Worm (Caenorhabditis elegans) whole organism, L2 larva: ENCODE results near the gene F38H12.5.

ENCODE experiments used
- C34F6.9 ChIP-seq: fragments of 150-350 bp; optimal IDR thresholded peaks from 2 replicates; lab custom pipeline; 2014; ENCODE audit warnings: missing biosample characterization, missing genetic modification characterization
- R02D3.7 ChIP-seq: fragments of 150-350 bp; optimal IDR thresholded peaks from 2 replicates; lab custom pipeline; 2014; ENCODE audit warnings: missing biosample characterization, missing genetic modification characterization
- Y55F3AM.14 ChIP-seq: fragments of 200-800 bp; sonication (Bioruptor generic); optimal IDR thresholded peaks from 2 replicates; lab custom pipeline; 2018; ENCODE audit warnings: mild to moderate bottlenecking, missing genetic modification characterization, missing compliant biosample characterization
- ZK546.5 ChIP-seq: sonication (generic microtip); optimal IDR thresholded peaks from 2 replicates; lab custom pipeline; 2017; ENCODE audit warnings: missing biosample characterization, missing genetic modification characterization
- aly-2 ChIP-seq: fragments of 150-350 bp; optimal IDR thresholded peaks from 2 replicates; lab custom pipeline; 2014; ENCODE audit warnings: missing biosample characterization, missing genetic modification characterization
- ama-1 ChIP-seq: fragments of 150-350 bp; optimal IDR thresholded peaks from 2 replicates; lab custom pipeline; 2018; ENCODE audit warnings: inconsistent platforms
- ceh-16 ChIP-seq: fragments of 150-350 bp; optimal IDR thresholded peaks from 2 replicates; lab custom pipeline; 2014; ENCODE audit warnings: missing biosample characterization, missing genetic modification characterization
- ceh-82 ChIP-seq: fragments of 150-350 bp; optimal IDR thresholded peaks from 2 replicates; lab custom pipeline; 2014; ENCODE audit warnings: missing biosample characterization, missing genetic modification characterization
- crh-2 ChIP-seq: sonication (generic microtip); optimal IDR thresholded peaks from 2 replicates; lab custom pipeline; 2017; ENCODE audit warnings: missing biosample characterization, missing genetic modification characterization
- dmd-4 ChIP-seq: sonication (generic microtip); optimal IDR thresholded peaks from 2 replicates; lab custom pipeline; 2017; ENCODE audit warnings: missing biosample characterization, missing genetic modification characterization
- egl-27 ChIP-seq: sonication (generic microtip); optimal IDR thresholded peaks from 3 replicates; lab custom pipeline; 2017; ENCODE audit warnings: missing biosample characterization, missing genetic modification reagents, missing genetic modification characterization
- elt-1 ChIP-seq: fragments of 150-350 bp; optimal IDR thresholded peaks from 2 replicates; lab custom pipeline; 2014; ENCODE audit warnings: missing biosample characterization, missing genetic modification characterization
- elt-3 ChIP-seq: sonication (generic microtip); optimal IDR thresholded peaks from 2 replicates; lab custom pipeline; 2017; ENCODE audit warnings: missing biosample characterization, missing genetic modification characterization
- fos-1 ChIP-seq: fragments of 150-350 bp; optimal IDR thresholded peaks from 2 replicates; lab custom pipeline; 2014; ENCODE audit warnings: missing biosample characterization, missing genetic modification characterization
- gmeb-1 ChIP-seq: fragments of 150-350 bp; optimal IDR thresholded peaks from 2 replicates; lab custom pipeline; 2014; ENCODE audit warnings: missing biosample characterization, missing genetic modification characterization
- lin-39 ChIP-seq: fragments of 150-350 bp; optimal IDR thresholded peaks from 2 replicates; lab custom pipeline; 2014; ENCODE audit warnings: missing biosample characterization, missing genetic modification reagents, missing genetic modification characterization
- lsy-2 ChIP-seq, 2 experiments: fragments of 150-350 bp in 1 of 2; sonication (generic microtip) in 1 of 2; optimal IDR thresholded peaks; 2 replicates each; lab custom pipeline; 2014 to 2017; ENCODE audit warnings: missing biosample characterization in 2 of 2, missing genetic modification characterization in 2 of 2
- mbf-1 ChIP-seq: sonication (generic microtip); optimal IDR thresholded peaks from 2 replicates; lab custom pipeline; 2017; ENCODE audit warnings: missing biosample characterization, missing genetic modification characterization
- mdl-1 ChIP-seq, 2 experiments: fragments of 150-350 bp in 1 of 2; sonication (generic microtip) in 1 of 2; optimal IDR thresholded peaks; 2 replicates each; lab custom pipeline; 2017; ENCODE audit warnings: missing biosample characterization in 2 of 2, missing genetic modification characterization in 2 of 2
- nhr-11 ChIP-seq: fragments of 150-350 bp; optimal IDR thresholded peaks from 2 replicates; lab custom pipeline; 2014; ENCODE audit warnings: missing biosample characterization, missing genetic modification characterization
- nhr-12 ChIP-seq: fragments of 150-350 bp; optimal IDR thresholded peaks from 2 replicates; lab custom pipeline; 2014; ENCODE audit warnings: missing biosample characterization, missing genetic modification characterization
- nhr-129 ChIP-seq: fragments of 150-350 bp; optimal IDR thresholded peaks from 2 replicates; lab custom pipeline; 2014; ENCODE audit warnings: missing biosample characterization, missing genetic modification characterization
- nhr-23 ChIP-seq: fragments of 150-350 bp; optimal IDR thresholded peaks from 2 replicates; lab custom pipeline; 2014; ENCODE audit warnings: missing biosample characterization, missing genetic modification reagents, missing genetic modification characterization
- nhr-237 ChIP-seq: fragments of 150-350 bp; optimal IDR thresholded peaks from 2 replicates; lab custom pipeline; 2014; ENCODE audit warnings: missing biosample characterization, missing genetic modification characterization
- nhr-25 ChIP-seq: fragments of 150-350 bp; sonication (generic microtip); optimal IDR thresholded peaks from 3 replicates; lab custom pipeline; 2014; ENCODE audit warnings: missing biosample characterization, missing genetic modification characterization
- nhr-77 ChIP-seq: fragments of 150-350 bp; optimal IDR thresholded peaks from 2 replicates; lab custom pipeline; 2014; ENCODE audit warnings: missing biosample characterization, missing genetic modification characterization
- peb-1 ChIP-seq: fragments of 150-350 bp; optimal IDR thresholded peaks from 2 replicates; lab custom pipeline; 2014; ENCODE audit warnings: missing biosample characterization, missing genetic modification characterization
- skn-1 ChIP-seq: sonication (generic microtip); optimal IDR thresholded peaks from 2 replicates; lab custom pipeline; 2017; ENCODE audit warnings: missing biosample characterization, missing genetic modification characterization
- sma-9 ChIP-seq, 2 experiments: fragments of 150-350 bp in 1 of 2; sonication (generic microtip) in 1 of 2; optimal IDR thresholded peaks; 2 replicates each; lab custom pipeline; 2014 to 2016; ENCODE audit warnings: missing genetic modification characterization in 2 of 2, mild to moderate bottlenecking in 1 of 2, missing biosample characterization in 1 of 2, missing compliant biosample characterization in 1 of 2, missing genetic modification reagents in 1 of 2, moderate library complexity in 1 of 2
- snpc-4 ChIP-seq: fragments of 150-350 bp; optimal IDR thresholded peaks from 2 replicates; lab custom pipeline; 2014; ENCODE audit warnings: missing biosample characterization, missing genetic modification characterization
- unc-55 ChIP-seq: fragments of 150-350 bp; sonication (generic microtip); optimal IDR thresholded peaks from 3 replicates; lab custom pipeline; 2014; ENCODE audit warnings: missing biosample characterization, missing genetic modification reagents, missing genetic modification characterization
- zag-1 ChIP-seq: fragments of 150-350 bp; optimal IDR thresholded peaks from 2 replicates; lab custom pipeline; 2014; ENCODE audit warnings: missing biosample characterization, missing genetic modification characterization
- ztf-1 ChIP-seq: fragments of 200-800 bp; sonication (Bioruptor generic); conservative IDR thresholded peaks from 2 replicates; pipeline ENCODE4 v1.3.6; 2022; ENCODE audit warnings: missing genetic modification characterization, missing compliant biosample characterization
- ztf-11 ChIP-seq: sonication (generic microtip); optimal IDR thresholded peaks from 2 replicates; lab custom pipeline; 2017; ENCODE audit warnings: missing biosample characterization, missing genetic modification characterization
- ztf-4 ChIP-seq: fragments of 150-350 bp; optimal IDR thresholded peaks from 2 replicates; lab custom pipeline; 2014; ENCODE audit warnings: missing biosample characterization, missing genetic modification characterization

F38H12.5 gene

ce11 chrV:4041853-4042424 lies 40.9 kb downstream of the F38H12.5 start, which contains the start of the genes C49G7.10 and irg-2:
C49G7.10 (minus strand) TSS chrV:4042021.
irg-2 (plus strand) TSS chrV:4042181.
- TF ChIP-seq C34F6.9 (tag; lab: Kevin White, UChicago) (peak; percentile 24), unc-55 (peak; percentile 35), mbf-1 (tag; lab: Kevin White, UChicago) (no peak), fos-1 (peak; percentile 2), nhr-129 (tag; lab: Kevin White, UChicago) (peak; percentile 100)

- TF ChIP-seq Y55F3AM.14 (GFP tag; lab: Kevin White, UChicago) (no peak), sma-9 (GFP tag; optimal IDR thresholded peaks at IDR 0.05; lab: Kevin White, UChicago) (no peak), sma-9 (tag; optimal IDR thresholded peaks at IDR 0.05; lab: Kevin White, UChicago) (no peak), nhr-129 (tag; lab: Kevin White, UChicago) (peak; percentile 69), skn-1 (no peak), snpc-4 (tag; lab: Kevin White, UChicago) (no peak), aly-2 (tag; lab: Kevin White, UChicago) (no peak)
Measured at ce11 chrV:4038557-4038956, 44.3 kb downstream of the F38H12.5 start.

- TF ChIP-seq lsy-2 (tag; optimal IDR thresholded peaks at IDR 0.05; lab: Kevin White, UChicago) (no peak), egl-27 (tag; lab: Kevin White, UChicago) (no peak)
- TF ChIP-seq, all 48 proteins: peak for 0
Measured at ce11 chrV:4038110-4038509, 44.7 kb downstream of the F38H12.5 start, which contains the start of gene C49G7.12. C49G7.12 (plus strand) TSS chrV:4038410.

ce11 chrV:4035811-4036210 lies 47.0 kb downstream of the F38H12.5 start, which contains the start of gene C49G7.13:
C49G7.13 (plus strand) TSS chrV:4036111.
- TF ChIP-seq nhr-237 (tag; lab: Kevin White, UChicago) = no peak
- TF ChIP-seq fos-1 = no peak
- no peak for TF ChIP-seq dmd-4 (tag; lab: Kevin White, UChicago)
- TF ChIP-seq ceh-82 (tag; lab: Kevin White, UChicago) = no peak
- TF ChIP-seq elt-1 = no peak
- TF ChIP-seq nhr-77 = no peak
- no peak for TF ChIP-seq nhr-12 (tag; lab: Kevin White, UChicago)
- no peak for TF ChIP-seq C34F6.9 (tag; lab: Kevin White, UChicago)
- TF ChIP-seq sma-9 (GFP tag; optimal IDR thresholded peaks at IDR 0.05; lab: Kevin White, UChicago) = no peak
- no peak for TF ChIP-seq sma-9 (tag; optimal IDR thresholded peaks at IDR 0.05; lab: Kevin White, UChicago)
- no peak for TF ChIP-seq unc-55
- TF ChIP-seq lin-39 = no peak
- no peak for TF ChIP-seq nhr-25 (tag; lab: Kevin White, UChicago)

- TF ChIP-seq crh-2 (no peak), lsy-2 (tag; optimal IDR thresholded peaks at IDR 0.05; lab: Kevin White, UChicago) (no peak), peb-1 (tag; lab: Kevin White, UChicago) (no peak), gmeb-1 (tag; lab: Kevin White, UChicago) (no peak), ztf-1 (GFP tag; lab: Robert Waterston, UW) (no peak), nhr-12 (tag; lab: Kevin White, UChicago) (no peak), ceh-16 (tag; lab: Kevin White, UChicago) (no peak), dmd-4 (tag; lab: Kevin White, UChicago) (no peak), R02D3.7 (tag; lab: Kevin White, UChicago) (no peak), Y55F3AM.14 (GFP tag; lab: Kevin White, UChicago) (no peak), elt-3 (tag; lab: Kevin White, UChicago) (no peak), ZK546.5 (no peak)
Measured at ce11 chrV:4034303-4034702, 48.5 kb downstream of the F38H12.5 start, which contains the start of gene C49G7.7. C49G7.7 (plus strand) TSS chrV:4034476.

- no peak for TF ChIP-seq ama-1 (lab: Kevin White, UChicago)
- no peak for TF ChIP-seq sma-9 (GFP tag; optimal IDR thresholded peaks at IDR 0.05; lab: Kevin White, UChicago)
- TF ChIP-seq sma-9 (tag; optimal IDR thresholded peaks at IDR 0.05; lab: Kevin White, UChicago) = no peak
- TF ChIP-seq mdl-1 (tag; optimal IDR thresholded peaks at IDR 0.05; lab: Kevin White, UChicago) = no peak
- TF ChIP-seq ztf-11 (tag; lab: Kevin White, UChicago) = no peak
- TF ChIP-seq nhr-11 = no peak
- TF ChIP-seq ztf-4 = no peak
- TF ChIP-seq R02D3.7 (tag; lab: Kevin White, UChicago) = no peak
- no peak for TF ChIP-seq unc-55
- no peak for TF ChIP-seq nhr-23
- no peak for TF ChIP-seq zag-1 (tag; lab: Kevin White, UChicago)
Measured at ce11 chrV:4031319-4031718, 51.5 kb downstream of the F38H12.5 start, which contains the start of gene cyp-35A4. cyp-35A4 (plus strand) TSS chrV:4031619.
